Worm (Caenorhabditis elegans) whole organism, young adult: ENCODE data around the gene poml-4.

Experiments used
- B0035.1 ChIP-seq: sonication (generic microtip); optimal IDR thresholded peaks from 2 replicates; lab custom pipeline; 2016; ENCODE audit warnings: missing genetic modification characterization, mild to moderate bottlenecking, missing compliant biosample characterization, missing genotype, missing genetic modification reagents
- B0261.1 ChIP-seq: sonication (generic microtip); optimal IDR thresholded peaks from 2 replicates; lab custom pipeline; 2016; ENCODE audit warnings: mild to moderate bottlenecking, missing genetic modification characterization, moderate library complexity, missing compliant biosample characterization
- C06A6.2 ChIP-seq: fragments of 200-800 bp; sonication (Bioruptor generic); conservative IDR thresholded peaks from 2 replicates; pipeline ENCODE4 v1.3.6; 2022; ENCODE audit warnings: missing genetic modification characterization, missing compliant biosample characterization
- F10E7.11 ChIP-seq: sonication (generic microtip); optimal IDR thresholded peaks from 2 replicates; lab custom pipeline; 2017; ENCODE audit warnings: mild to moderate bottlenecking, missing genetic modification characterization, moderate library complexity, missing compliant biosample characterization
- F33H1.4 ChIP-seq: fragments of 200-800 bp; sonication (Bioruptor generic); IDR thresholded peaks from 2 replicates; pipeline ENCODE4 v1.3.6; 2022; ENCODE audit warnings: missing genetic modification reagents, missing genetic modification characterization, missing compliant biosample characterization
- F55B11.4 ChIP-seq: sonication (generic microtip); optimal IDR thresholded peaks from 2 replicates; lab custom pipeline; 2016; ENCODE audit warnings: missing compliant biosample characterization, missing genetic modification characterization, borderline replicate concordance; ENCODE audit not compliant: insufficient read depth
- F57A8.1 ChIP-seq: fragments of 200-800 bp; sonication (Bioruptor generic); optimal IDR thresholded peaks from 2 replicates; lab custom pipeline; 2018; ENCODE audit warnings: mild to moderate bottlenecking, missing genetic modification characterization, moderate library complexity, missing compliant biosample characterization
- K12H6.12 ChIP-seq: fragments of 200-800 bp; sonication (Bioruptor generic); optimal IDR thresholded peaks from 2 replicates; lab custom pipeline; 2018; ENCODE audit warnings: mild to moderate bottlenecking, missing genetic modification characterization, missing compliant biosample characterization
- Y79H2A.3 ChIP-seq: fragments of 200-800 bp; sonication (Bioruptor generic); conservative IDR thresholded peaks from 2 replicates; pipeline ENCODE4 v1.3.6; 2022; ENCODE audit warnings: missing genetic modification reagents, missing genetic modification characterization, missing compliant biosample characterization
- Y95B8A.8 ChIP-seq: fragments of 200-800 bp; sonication (Bioruptor generic); IDR thresholded peaks from 2 replicates; pipeline ENCODE4 v1.3.6; 2022; ENCODE audit warnings: missing genetic modification reagents, missing genetic modification characterization, missing compliant biosample characterization
- attf-3 ChIP-seq: fragments of 200-800 bp; sonication (Bioruptor generic); conservative IDR thresholded peaks from 2 replicates; pipeline ENCODE4 v1.3.6; 2022; ENCODE audit warnings: missing genetic modification reagents, missing genetic modification characterization, missing compliant biosample characterization
- bed-1 ChIP-seq: fragments of 200-800 bp; sonication (Bioruptor generic); IDR thresholded peaks from 2 replicates; pipeline ENCODE4 v1.3.6; 2022; ENCODE audit warnings: missing genetic modification reagents, missing genetic modification characterization, missing compliant biosample characterization
- cebp-2 ChIP-seq: fragments of 200-800 bp; sonication (Bioruptor generic); IDR thresholded peaks from 2 replicates; pipeline ENCODE4 v1.3.6; 2022; ENCODE audit warnings: missing genetic modification characterization, missing compliant biosample characterization
- ceh-27 ChIP-seq: fragments of 200-800 bp; sonication (Bioruptor generic); optimal IDR thresholded peaks from 2 replicates; lab custom pipeline; 2018; ENCODE audit warnings: mild to moderate bottlenecking, missing genetic modification characterization, moderate library complexity, missing compliant biosample characterization
- ceh-91 ChIP-seq: fragments of 200-800 bp; sonication (Bioruptor generic); IDR thresholded peaks from 2 replicates; pipeline ENCODE4 v1.3.6; 2022; ENCODE audit warnings: missing genetic modification reagents, missing genetic modification characterization, missing compliant biosample characterization
- dox-1 ChIP-seq: fragments of 200-800 bp; sonication (Bioruptor generic); IDR thresholded peaks from 2 replicates; pipeline ENCODE4 v1.3.6; 2022; ENCODE audit warnings: missing genetic modification reagents, missing genetic modification characterization, missing compliant biosample characterization
- dpff-1 ChIP-seq: sonication (generic microtip); optimal IDR thresholded peaks from 2 replicates; lab custom pipeline; 2017; ENCODE audit warnings: mild to moderate bottlenecking, missing genetic modification characterization, missing compliant biosample characterization
- egl-18 ChIP-seq: fragments of 200-800 bp; sonication (Bioruptor generic); IDR thresholded peaks from 2 replicates; pipeline ENCODE4 v1.3.6; 2022; ENCODE audit warnings: missing genetic modification reagents, missing genetic modification characterization, missing compliant biosample characterization
- egrh-3 ChIP-seq: fragments of 200-800 bp; sonication (Bioruptor generic); IDR thresholded peaks from 2 replicates; pipeline ENCODE4 v1.3.6; 2022; ENCODE audit warnings: missing genetic modification reagents, missing genetic modification characterization, missing compliant biosample characterization
- hlh-12 ChIP-seq: sonication (generic microtip); optimal IDR thresholded peaks from 2 replicates; lab custom pipeline; 2016; ENCODE audit warnings: missing genetic modification characterization, missing compliant biosample characterization
- hmg-1.2 ChIP-seq: fragments of 200-800 bp; sonication (Bioruptor generic); IDR thresholded peaks from 2 replicates; pipeline ENCODE4 v1.3.6; 2022; ENCODE audit warnings: missing genetic modification reagents, missing genetic modification characterization, missing compliant biosample characterization
- lag-1 ChIP-seq: fragments of 200-800 bp; sonication (Bioruptor generic); IDR thresholded peaks from 2 replicates; pipeline ENCODE4 v1.3.6; 2022; ENCODE audit warnings: missing genetic modification reagents, missing genetic modification characterization, missing compliant biosample characterization
- let-526 ChIP-seq: fragments of 200-800 bp; sonication (Bioruptor generic); IDR thresholded peaks from 2 replicates; pipeline ENCODE4 v1.3.6; 2022; ENCODE audit warnings: missing genetic modification reagents, missing genetic modification characterization, missing compliant biosample characterization
- lsy-27 ChIP-seq: sonication (generic microtip); optimal IDR thresholded peaks from 2 replicates; lab custom pipeline; 2017; ENCODE audit warnings: missing genetic modification characterization, mild to moderate bottlenecking, missing compliant biosample characterization, antibody characterized with exemption, missing genotype, borderline replicate concordance; ENCODE audit not compliant: insufficient read depth
- madf-6 ChIP-seq: fragments of 200-800 bp; sonication (Bioruptor generic); IDR thresholded peaks from 2 replicates; pipeline ENCODE4 v1.3.6; 2022; ENCODE audit warnings: missing genetic modification reagents, missing genetic modification characterization, missing compliant biosample characterization
- nhr-120 ChIP-seq: fragments of 200-800 bp; sonication (Bioruptor generic); IDR thresholded peaks from 2 replicates; pipeline ENCODE4 v1.3.6; 2022; ENCODE audit warnings: missing genetic modification characterization, missing compliant biosample characterization
- nhr-80 ChIP-seq: sonication (generic microtip); optimal IDR thresholded peaks from 2 replicates; lab custom pipeline; 2016; ENCODE audit warnings: missing genetic modification characterization, missing compliant biosample characterization
- pha-4 ChIP-seq: fragments of 150-350 bp; sonication (generic microtip); optimal IDR thresholded peaks from 2 replicates; lab custom pipeline; 2014; ENCODE audit warnings: missing biosample characterization, missing genetic modification reagents, missing genetic modification characterization
- rcor-1 ChIP-seq: fragments of 200-800 bp; sonication (Bioruptor generic); IDR thresholded peaks from 2 replicates; pipeline ENCODE4 v1.3.6; 2022; ENCODE audit warnings: missing genetic modification reagents, missing genetic modification characterization, missing compliant biosample characterization
- repo-1 ChIP-seq: sonication (generic microtip); optimal IDR thresholded peaks from 2 replicates; lab custom pipeline; 2017; ENCODE audit warnings: mild to moderate bottlenecking, missing genetic modification characterization, missing compliant biosample characterization
- sea-2 ChIP-seq: fragments of 200-800 bp; sonication (Bioruptor generic); IDR thresholded peaks from 2 replicates; pipeline ENCODE4 v1.3.6; 2022; ENCODE audit warnings: missing genetic modification characterization, missing compliant biosample characterization
- snpc-1.3 ChIP-seq: sonication (generic microtip); optimal IDR thresholded peaks from 2 replicates; lab custom pipeline; 2017; ENCODE audit warnings: missing genetic modification characterization, mild to moderate bottlenecking, missing compliant biosample characterization, antibody characterized with exemption, moderate library complexity, missing genotype, missing genetic modification reagents; ENCODE audit not compliant: insufficient read depth
- snpc-3.4 ChIP-seq: sonication (generic microtip); optimal IDR thresholded peaks from 2 replicates; lab custom pipeline; 2017; ENCODE audit warnings: missing genetic modification characterization, mild to moderate bottlenecking, missing compliant biosample characterization, antibody characterized with exemption, moderate library complexity, missing genotype, missing genetic modification reagents
- snpc-4 ChIP-seq, 5 experiments: fragments of 150-350 bp in 1 of 5; sonication (generic microtip) in 4 of 5; optimal IDR thresholded peaks; 2 replicates each; lab custom pipeline; 2014 to 2018; ENCODE audit warnings: missing genetic modification characterization in 5 of 5, missing biosample characterization in 3 of 5, antibody characterized with exemption in 2 of 5, mild to moderate bottlenecking in 2 of 5, missing compliant biosample characterization in 2 of 5, missing genotype in 2 of 5, moderate library complexity in 2 of 5, missing genetic modification reagents in 1 of 5
- tbx-9 ChIP-seq: sonication (generic microtip); optimal IDR thresholded peaks from 2 replicates; lab custom pipeline; 2016; ENCODE audit warnings: borderline replicate concordance, missing genetic modification characterization, inconsistent platforms, missing compliant biosample characterization
- zim-3 ChIP-seq: sonication (generic microtip); optimal IDR thresholded peaks from 2 replicates; lab custom pipeline; 2017; ENCODE audit warnings: mild to moderate bottlenecking, missing genetic modification characterization, moderate library complexity, missing compliant biosample characterization
- ztf-26 ChIP-seq: sonication (generic microtip); optimal IDR thresholded peaks from 2 replicates; lab custom pipeline; 2017; ENCODE audit warnings: missing genetic modification characterization, missing compliant biosample characterization

The poml-4 gene

ce11 chrII:1568214-1568613, 27.5 kb downstream of the poml-4 start, which contains the start of gene fbxb-49:
Gene fbxb-49, plus strand, starts transcription at chrII:1568514.
- no peak for TF ChIP-seq nhr-120 (GFP tag; lab: Robert Waterston, UW)
- no peak for TF ChIP-seq snpc-3.4
- no peak for TF ChIP-seq dox-1
- TF ChIP-seq cebp-2 = no peak
- TF ChIP-seq zim-3 (tag; lab: Kevin White, UChicago) = no peak
- TF ChIP-seq snpc-4 (GFP tag; optimal IDR thresholded peaks at IDR 0.05; lab: Kevin White, UChicago) = no peak
- TF ChIP-seq snpc-4 (tag; optimal IDR thresholded peaks at IDR 0.05; lab: Kevin White, UChicago) = no peak
- TF ChIP-seq F57A8.1 (GFP tag; lab: Kevin White, UChicago) = no peak
- no peak for TF ChIP-seq attf-3 (GFP tag; lab: Robert Waterston, UW)
- TF ChIP-seq nhr-80 (tag; lab: Kevin White, UChicago) = no peak
- no peak for TF ChIP-seq egl-18
- TF ChIP-seq K12H6.12 (tag; lab: Kevin White, UChicago) = no peak
- no peak for TF ChIP-seq repo-1 (tag; lab: Kevin White, UChicago)
- TF ChIP-seq lag-1 (GFP tag; lab: Robert Waterston, UW) = no peak
- TF ChIP-seq B0035.1 (tag; lab: Kevin White, UChicago) = no peak
- TF ChIP-seq, all 124 proteins: peak for 0

ce11 chrII:1571032-1571431, 30.3 kb downstream of the poml-4 start, which contains the start of gene fbxb-46:
Gene fbxb-46, minus strand, starts transcription at chrII:1571132.
- TF ChIP-seq hmg-1.2 (no peak), ceh-91 (GFP tag; lab: Robert Waterston, UW) (no peak), let-526 (GFP tag; lab: Robert Waterston, UW) (no peak), dpff-1 (tag; lab: Kevin White, UChicago) (no peak), lsy-27 (no peak), F55B11.4 (no peak), B0035.1 (tag; lab: Kevin White, UChicago) (no peak), Y95B8A.8 (no peak), F33H1.4 (no peak), Y79H2A.3 (no peak), snpc-1.3 (tag; lab: Kevin White, UChicago) (no peak)

DNA sequence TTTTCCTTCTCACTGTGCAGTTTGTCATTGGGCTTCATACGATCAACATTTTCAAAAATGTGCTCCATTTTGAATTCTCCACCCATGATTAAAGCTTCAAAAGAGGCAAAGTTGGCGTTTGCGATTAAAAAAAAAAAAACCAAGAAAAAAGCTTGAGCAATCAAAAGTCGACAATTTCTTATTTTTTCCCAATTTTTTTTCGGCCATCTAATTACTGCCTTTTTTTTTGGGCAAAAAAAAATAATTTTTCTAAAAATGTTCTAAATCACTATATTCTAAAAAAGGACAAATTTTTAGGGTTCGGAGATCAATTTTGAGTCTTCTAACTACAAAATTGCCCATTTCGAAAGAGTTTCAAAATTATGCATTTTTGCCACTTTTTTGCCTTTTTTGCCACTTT, 35.3 kb downstream of the poml-4 start, which contains the start of gene K05F6.10:
K05F6.10 (minus strand) TSS at position 101 of the 400 bp plus-strand sequence.
- TF ChIP-seq C06A6.2 (GFP tag; lab: Robert Waterston, UW) = no peak
- no peak for TF ChIP-seq egrh-3 (GFP tag; lab: Robert Waterston, UW)
- no peak for TF ChIP-seq hlh-12 (tag; lab: Kevin White, UChicago)
- no peak for TF ChIP-seq madf-6 (GFP tag; lab: Robert Waterston, UW)
- no peak for TF ChIP-seq sea-2 (GFP tag; lab: Robert Waterston, UW)
- TF ChIP-seq F10E7.11 (tag; lab: Kevin White, UChicago) = no peak
- no peak for TF ChIP-seq tbx-9
- no peak for TF ChIP-seq rcor-1 (GFP tag; lab: Robert Waterston, UW)
- TF ChIP-seq bed-1 (GFP tag; lab: Robert Waterston, UW) = no peak
- TF ChIP-seq pha-4 = no peak
- no peak for TF ChIP-seq ztf-26 (tag; lab: Kevin White, UChicago)
- no peak for TF ChIP-seq lsy-27
- TF ChIP-seq B0261.1 (tag; lab: Kevin White, UChicago) = no peak
- no peak for TF ChIP-seq ceh-27 (GFP tag; lab: Kevin White, UChicago)
- TF ChIP-seq, all 124 proteins: peak for 0
